Worm (Caenorhabditis elegans) whole organism, L1 larva: Measurements from ENCODE around the gene mct-6.

ENCODE experiments used
- ceh-82 ChIP-seq, 3 experiments: fragments of 150-350 bp in 1 of 3; sonication (generic microtip) in 2 of 3; optimal IDR thresholded peaks; 2 replicates each; lab custom pipeline; 2014 to 2017; ENCODE audit warnings: missing biosample characterization in 3 of 3, missing genetic modification characterization in 3 of 3
- mdl-1 ChIP-seq, 2 experiments: fragments of 150-350 bp; optimal IDR thresholded peaks; 2 replicates each; lab custom pipeline; 2014 to 2017; ENCODE audit warnings: missing biosample characterization in 2 of 2, missing genetic modification characterization in 2 of 2, inconsistent platforms in 1 of 2
- nhr-237 ChIP-seq: fragments of 150-350 bp; optimal IDR thresholded peaks from 2 replicates; lab custom pipeline; 2014; ENCODE audit warnings: missing biosample characterization, missing genetic modification characterization
- zag-1 ChIP-seq: fragments of 150-350 bp; optimal IDR thresholded peaks from 2 replicates; lab custom pipeline; 2014; ENCODE audit warnings: missing biosample characterization, missing genetic modification characterization

DNA sequence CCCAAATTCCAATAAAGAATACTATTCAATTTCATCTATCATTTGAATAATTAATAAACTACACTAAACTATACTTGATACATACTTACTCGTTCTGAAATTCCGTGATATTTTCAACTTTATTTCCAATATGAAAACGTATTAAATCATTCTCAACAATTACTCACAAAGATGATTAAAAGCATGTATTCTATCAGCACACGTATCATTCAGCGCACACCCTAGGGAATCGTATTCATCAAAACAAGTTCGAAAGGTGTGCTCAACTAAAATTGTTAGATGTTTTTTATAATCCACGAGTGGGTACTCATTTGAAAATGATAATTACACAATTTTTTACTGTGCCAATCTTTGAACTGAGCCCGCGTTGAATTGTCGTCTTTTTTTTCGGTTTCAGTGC is 7.8 kb downstream of the mct-6 start, which contains the start of gene C10E2.1:
- TF ChIP-seq mdl-1 (tag; optimal IDR thresholded peaks at IDR 0.05; lab: Kevin White, UChicago) (no peak), nhr-237 (no peak), ceh-82 (tag; optimal IDR thresholded peaks at IDR 0.05; lab: Kevin White, UChicago) (no peak), zag-1 (tag; lab: Kevin White, UChicago) (no peak)
